Worm (Caenorhabditis elegans) whole organism, L3 larva: ENCODE measurements around the gene pho-4.
A peak's percentile ranks its signal among the peaks of the same experiment; 100 is the strongest.

Source experiments
- ceh-28 ChIP-seq: fragments of 150-350 bp; optimal IDR thresholded peaks from 2 replicates; lab custom pipeline; 2014; ENCODE audit warnings: missing biosample characterization, missing genetic modification reagents, missing genetic modification characterization
- jun-1 ChIP-seq: fragments of 150-350 bp; optimal IDR thresholded peaks from 2 replicates; lab custom pipeline; 2014; ENCODE audit warnings: missing biosample characterization, missing genetic modification reagents, missing genetic modification characterization
- lin-39 ChIP-seq: fragments of 150-350 bp; optimal IDR thresholded peaks from 2 replicates; lab custom pipeline; 2018; ENCODE audit warnings: missing biosample characterization, missing genetic modification reagents, missing genetic modification characterization
- nhr-11 ChIP-seq: fragments of 150-350 bp; optimal IDR thresholded peaks from 2 replicates; lab custom pipeline; 2014; ENCODE audit warnings: missing biosample characterization, missing genetic modification characterization
- nhr-237 ChIP-seq: fragments of 150-350 bp; optimal IDR thresholded peaks from 2 replicates; lab custom pipeline; 2014; ENCODE audit warnings: missing biosample characterization, missing genetic modification characterization

DNA sequence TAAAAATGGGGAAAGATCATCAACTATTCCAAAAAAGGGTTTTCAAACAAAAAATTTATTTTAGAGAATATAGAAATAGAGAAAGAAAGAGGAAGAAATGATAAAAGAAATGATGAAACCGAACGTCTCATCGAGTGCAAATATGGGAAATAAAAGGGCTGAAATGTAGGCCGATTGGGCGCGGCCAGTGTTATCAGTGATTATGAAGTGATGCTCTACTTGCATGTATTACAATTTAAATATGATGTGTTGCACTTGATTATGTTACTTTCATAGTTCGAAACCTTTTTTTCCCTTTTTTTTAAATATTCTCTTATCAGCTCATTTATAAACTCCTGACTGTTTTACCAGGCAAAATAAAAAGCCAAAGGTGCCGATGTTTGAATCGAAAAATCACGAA is 46.5 kb downstream of the pho-4 start:
- TF ChIP-seq ceh-28 (tag; lab: Kevin White, UChicago) (no peak), lin-39 (tag; lab: Kevin White, UChicago) (no peak), nhr-11 (tag; lab: Kevin White, UChicago) (no peak), jun-1 (peak; percentile 45), nhr-237 (no peak)
